Fruit fly (Drosophila melanogaster) whole organism, wandering third instar larva: ENCODE measurements around the gene betaGlu.
A peak's percentile ranks its signal among the peaks of the same experiment; 100 is the strongest.

ENCODE experiments used
- Abd-B ChIP-seq: fragments of >200 bp; optimal IDR thresholded peaks from 2 replicates; lab custom pipeline; 2017; ENCODE audit warnings: missing biosample characterization, missing genetic modification characterization
- CG32264 ChIP-seq: fragments of 200-800 bp; sonication (Bioruptor generic); optimal IDR thresholded peaks from 2 replicates; lab custom pipeline; 2016; ENCODE audit warnings: missing biosample characterization, missing genetic modification characterization
- CrebA ChIP-seq: fragments of 200-800 bp; sonication (Bioruptor generic); optimal IDR thresholded peaks from 2 replicates; lab custom pipeline; 2016; ENCODE audit warnings: missing biosample characterization, mild to moderate bottlenecking, missing genetic modification characterization, borderline replicate concordance
- Dfd ChIP-seq: fragments of >200 bp; optimal IDR thresholded peaks from 2 replicates; lab custom pipeline; 2017; ENCODE audit warnings: missing biosample characterization, missing genetic modification characterization
- Dif ChIP-seq: fragments of 200-275, 200-300 bp; sonication (Bioruptor generic); optimal IDR thresholded peaks from 2 replicates; lab custom pipeline; 2018; ENCODE audit warnings: missing biosample characterization, missing genetic modification characterization; ENCODE audit not compliant: partially characterized antibody
- Hnf4 ChIP-seq: fragments of 200-800 bp; sonication (Bioruptor generic); optimal IDR thresholded peaks from 2 replicates; lab custom pipeline; 2016; ENCODE audit warnings: missing biosample characterization, mild to moderate bottlenecking, missing genetic modification characterization
- Hr78 ChIP-seq: fragments of >200 bp; optimal IDR thresholded peaks from 2 replicates; lab custom pipeline; 2017; ENCODE audit warnings: missing biosample characterization, missing genetic modification characterization
- Hr83 ChIP-seq: fragments of 200-300 bp; sonication (Bioruptor generic); optimal IDR thresholded peaks from 2 replicates; lab custom pipeline; 2016; ENCODE audit warnings: missing biosample characterization, mild to moderate bottlenecking, missing genetic modification characterization, moderate library complexity; ENCODE audit not compliant: poor library complexity, severe bottlenecking
- Jra ChIP-seq: sonication (Bioruptor generic); optimal IDR thresholded peaks from 2 replicates; lab custom pipeline; 2016; ENCODE audit warnings: missing biosample characterization, missing genetic modification characterization
- Mio ChIP-seq: sonication (Bioruptor generic); optimal IDR thresholded peaks from 2 replicates; lab custom pipeline; 2016; ENCODE audit warnings: missing biosample characterization, missing genetic modification characterization
- Myc ChIP-seq: fragments of >200 bp; optimal IDR thresholded peaks from 2 replicates; lab custom pipeline; 2017
- N ChIP-seq: fragments of >200 bp; optimal IDR thresholded peaks from 2 replicates; lab custom pipeline; 2018; ENCODE audit warnings: missing biosample characterization, missing external identifiers, missing genetic modification characterization
- OdsH ChIP-seq: fragments of 200-800 bp; sonication (Bioruptor generic); optimal IDR thresholded peaks from 2 replicates; lab custom pipeline; 2016; ENCODE audit warnings: missing biosample characterization, mild to moderate bottlenecking, missing genetic modification characterization
- Rel ChIP-seq, 2 experiments: fragments of 200-800 bp; sonication (Bioruptor generic) in 1 of 2; optimal IDR thresholded peaks; 2 replicates in 1 of 2; 3 replicates in 1 of 2; lab custom pipeline; 2016 to 2019; ENCODE audit warnings: mild to moderate bottlenecking in 2 of 2, missing biosample characterization in 2 of 2, missing genetic modification characterization in 2 of 2, moderate library complexity in 1 of 2
- Sp1 ChIP-seq: fragments of 200-800 bp; sonication (Bioruptor generic); optimal IDR thresholded peaks from 3 replicates; lab custom pipeline; 2019; ENCODE audit warnings: missing biosample characterization, mild to moderate bottlenecking, missing genetic modification characterization, moderate library complexity
- br ChIP-seq: fragments of 200-800 bp; sonication (Bioruptor generic); optimal IDR thresholded peaks from 2 replicates; lab custom pipeline; 2016; ENCODE audit warnings: missing biosample characterization, missing genetic modification characterization
- dl ChIP-seq, 2 experiments: fragments of 175-275, 200-275 bp in 1 of 2; fragments of 200-275 bp in 1 of 2; sonication (Bioruptor generic); optimal IDR thresholded peaks; lab custom pipeline; 2018; ENCODE audit warnings: mild to moderate bottlenecking in 2 of 2, missing biosample characterization in 2 of 2, missing genetic modification characterization in 2 of 2, moderate library complexity in 2 of 2; ENCODE audit not compliant: partially characterized antibody in 2 of 2, insufficient read depth in 1 of 2
- dmrt93B ChIP-seq: fragments of 200-800 bp; sonication (Bioruptor generic); optimal IDR thresholded peaks from 2 replicates; lab custom pipeline; 2018; ENCODE audit warnings: missing biosample characterization, mild to moderate bottlenecking, missing genetic modification characterization
- dsf ChIP-seq: sonication (Bioruptor generic); optimal IDR thresholded peaks from 2 replicates; lab custom pipeline; 2016; ENCODE audit warnings: missing biosample characterization, missing genetic modification characterization, borderline replicate concordance
- ey ChIP-seq: fragments of 200-800 bp; sonication (Bioruptor generic); optimal IDR thresholded peaks from 2 replicates; lab custom pipeline; 2016; ENCODE audit warnings: missing biosample characterization, missing genetic modification characterization
- foxo ChIP-seq, 2 experiments: fragments of 200-800 bp; sonication (Bioruptor generic); optimal IDR thresholded peaks; 2 replicates in 1 of 2; 3 replicates in 1 of 2; lab custom pipeline; 2016 to 2017; ENCODE audit warnings: missing biosample characterization in 2 of 2, missing genetic modification characterization in 2 of 2
- fru ChIP-seq: fragments of 200-800 bp; sonication (Bioruptor generic); optimal IDR thresholded peaks from 3 replicates; lab custom pipeline; 2016; ENCODE audit warnings: missing biosample characterization, mild to moderate bottlenecking, missing genetic modification characterization
- h ChIP-seq: fragments of 200-800 bp; sonication (Bioruptor generic); optimal IDR thresholded peaks from 3 replicates; lab custom pipeline; 2016; ENCODE audit warnings: missing biosample characterization, mild to moderate bottlenecking, missing genetic modification characterization
- jim ChIP-seq: fragments of 175-275, 200-325 bp; sonication (Bioruptor generic); optimal IDR thresholded peaks from 2 replicates; lab custom pipeline; 2016; ENCODE audit warnings: missing biosample characterization, mild to moderate bottlenecking, missing genetic modification characterization
- psq ChIP-seq: fragments of 200-800 bp; sonication (Bioruptor generic); optimal IDR thresholded peaks from 3 replicates; lab custom pipeline; 2017; ENCODE audit warnings: missing biosample characterization, mild to moderate bottlenecking, missing genetic modification characterization, moderate library complexity
- rgr ChIP-seq: fragments of 200-800 bp; sonication (Bioruptor generic); optimal IDR thresholded peaks from 3 replicates; lab custom pipeline; 2016; ENCODE audit warnings: missing biosample characterization, mild to moderate bottlenecking, missing genetic modification characterization
- usp ChIP-seq: fragments of >200 bp; optimal IDR thresholded peaks from 2 replicates; lab custom pipeline; 2017; ENCODE audit warnings: missing biosample characterization, missing genetic modification characterization
- woc ChIP-seq: sonication (Bioruptor generic); optimal IDR thresholded peaks from 2 replicates; lab custom pipeline; 2016; ENCODE audit warnings: missing biosample characterization, mild to moderate bottlenecking, missing genetic modification characterization

Gene betaGlu

dm6 chr3R:31764672-31765071, 7.0 kb downstream of the betaGlu start, which contains the start of gene CG2150:
Gene CG2150, minus strand, starts transcription at chr3R:31764772.
- TF ChIP-seq Abd-B = no peak
- TF ChIP-seq Jra (GFP tag; lab: Kevin White, UChicago) = no peak
- no peak for TF ChIP-seq Hr78 (GFP tag; lab: Kevin White, UChicago)
- TF ChIP-seq ey = no peak
- TF ChIP-seq CG32264 (GFP tag; lab: Kevin White, UChicago) = no peak
- no peak for TF ChIP-seq CrebA (GFP tag; lab: Kevin White, UChicago)
- no peak for TF ChIP-seq psq (GFP tag; lab: Kevin White, UChicago)
- TF ChIP-seq N (GFP tag; lab: Kevin White, UChicago) = no peak
- TF ChIP-seq Myc = no peak
- no peak for TF ChIP-seq Dfd (GFP tag; lab: Kevin White, UChicago)
- TF ChIP-seq Sp1 (GFP tag; lab: Kevin White, UChicago) = no peak

DNA sequence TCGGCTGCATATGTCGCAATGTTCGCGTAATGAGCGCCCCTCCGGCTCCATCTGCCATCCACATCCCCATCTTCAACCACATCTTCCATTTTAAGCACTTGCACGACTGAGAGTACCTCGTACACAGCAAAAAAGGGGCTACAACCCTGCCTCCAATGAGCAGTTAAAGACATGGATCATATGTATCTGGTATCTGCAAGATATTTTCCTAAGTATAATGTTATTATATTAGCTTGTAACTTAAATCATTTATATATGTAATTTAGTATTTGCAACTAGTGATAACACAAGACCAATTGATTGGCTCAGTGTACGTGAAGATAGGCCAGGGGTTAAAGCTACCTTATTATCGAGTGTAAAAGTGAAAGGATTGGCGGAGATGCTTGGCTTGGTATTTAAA, 9.0 kb downstream of the betaGlu start:
- TF ChIP-seq woc (GFP tag; lab: Kevin White, UChicago) = no peak
- TF ChIP-seq dsf (GFP tag; lab: Kevin White, UChicago) = no peak
- no peak for TF ChIP-seq Mio (GFP tag; lab: Kevin White, UChicago)
- peak; percentile 4 for TF ChIP-seq fru
- TF ChIP-seq ey = no peak
- no peak for TF ChIP-seq Abd-B

DNA sequence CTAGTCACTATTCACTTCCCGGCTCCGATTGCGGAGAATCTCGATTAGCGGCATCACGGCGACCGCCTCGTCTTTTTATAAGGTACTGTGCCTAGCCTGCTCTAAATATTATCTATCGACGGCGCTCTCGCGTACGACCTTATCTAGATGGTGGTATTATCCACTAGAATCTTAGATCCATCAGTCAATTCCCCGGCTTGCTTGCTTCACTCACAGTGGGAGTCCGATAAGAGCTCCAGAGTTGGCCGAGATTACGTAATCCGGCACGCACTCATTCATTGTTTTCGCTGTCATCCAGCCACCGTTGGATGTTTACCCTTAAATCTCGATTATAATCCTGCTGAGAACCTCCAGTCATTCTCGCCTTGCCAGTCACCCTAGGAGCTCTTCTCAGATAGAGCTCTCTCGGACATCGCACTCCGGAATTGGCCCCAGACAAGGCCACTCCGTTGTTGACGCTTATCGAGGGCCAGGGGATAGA, 10.1 kb downstream of the betaGlu start, which contains the start of gene Smvt:
Gene Smvt, minus strand, starts transcription at position 51 of the 481 bp plus-strand sequence.
- TF ChIP-seq foxo (GFP tag; optimal IDR thresholded peaks at IDR 0.05; lab: Kevin White, UChicago) = no peak
- no peak for TF ChIP-seq Hr83
- no peak for TF ChIP-seq rgr
- TF ChIP-seq jim = no peak
- TF ChIP-seq usp (GFP tag; lab: Kevin White, UChicago) = no peak
- TF ChIP-seq OdsH (GFP tag; lab: Kevin White, UChicago) = no peak
- no peak for TF ChIP-seq h (GFP tag; lab: Kevin White, UChicago)
- TF ChIP-seq dmrt93B = no peak
- no peak for TF ChIP-seq CG32264 (GFP tag; lab: Kevin White, UChicago)

dm6 chr3R:31758587-31759167, 13.0 kb downstream of the betaGlu start, which contains the start of gene CG2187:
Gene CG2187, minus strand, starts transcription at chr3R:31758637.
- TF ChIP-seq br (GFP tag; lab: Kevin White, UChicago) = no peak
- TF ChIP-seq foxo (GFP tag; optimal IDR thresholded peaks at IDR 0.05; lab: Kevin White, UChicago) = no peak
- no peak for TF ChIP-seq woc (GFP tag; lab: Kevin White, UChicago)
- no peak for TF ChIP-seq Abd-B
- no peak for TF ChIP-seq dsf (GFP tag; lab: Kevin White, UChicago)
- TF ChIP-seq Dfd (GFP tag; lab: Kevin White, UChicago) = no peak
- TF ChIP-seq Hr83 = peak; percentile 35
- no peak for TF ChIP-seq fru

- no peak for TF ChIP-seq Rel (GFP tag; optimal IDR thresholded peaks at IDR 0.05; lab: Kevin White, UChicago)
- TF ChIP-seq Rel (tag; optimal IDR thresholded peaks at IDR 0.05; lab: Kevin White, UChicago) = no peak
- TF ChIP-seq dmrt93B = no peak
Observed at dm6 chr3R:31754605-31755004, 17.0 kb downstream of the betaGlu start, which contains the start of gene salt. Gene salt, minus strand, starts transcription at chr3R:31754705.

dm6 chr3R:31748093-31748996, 23.3 kb downstream of the betaGlu start:
- TF ChIP-seq Jra (GFP tag; lab: Kevin White, UChicago) = no peak
- peak; percentile 18 for TF ChIP-seq br (GFP tag; lab: Kevin White, UChicago)
- peak; percentile 6 for TF ChIP-seq Hr78 (GFP tag; lab: Kevin White, UChicago)
- TF ChIP-seq psq (GFP tag; lab: Kevin White, UChicago) = peak; percentile 100
- no peak for TF ChIP-seq OdsH (GFP tag; lab: Kevin White, UChicago)
- TF ChIP-seq dl (GFP tag; optimal IDR thresholded peaks at IDR 0.05; lab: Kevin White, UChicago; ENCODE audit: insufficient read depth in 1 of 2, partially characterized antibody in 2 of 2) = no peak
- TF ChIP-seq Sp1 (GFP tag; lab: Kevin White, UChicago) = peak; percentile 61
- peak; percentile 81 for TF ChIP-seq N (GFP tag; lab: Kevin White, UChicago)
- peak; percentile 53 for TF ChIP-seq Rel (GFP tag; optimal IDR thresholded peaks at IDR 0.05; lab: Kevin White, UChicago)
- TF ChIP-seq Rel (tag; optimal IDR thresholded peaks at IDR 0.05; lab: Kevin White, UChicago) = peak; percentile 59
- TF ChIP-seq Dif (GFP tag; lab: Kevin White, UChicago) = peak; percentile 20
- TF ChIP-seq foxo (GFP tag; optimal IDR thresholded peaks at IDR 0.05; lab: Kevin White, UChicago) = peak in 1 of 2 experiments; percentile 40
- TF ChIP-seq jim = no peak
- TF ChIP-seq woc (GFP tag; lab: Kevin White, UChicago) = no peak
- TF ChIP-seq fru = peak; percentile 41
- TF ChIP-seq h (GFP tag; lab: Kevin White, UChicago) = peak; percentile 30
- peak; percentile 21 for TF ChIP-seq rgr
- peak; percentile 4 for TF ChIP-seq Hnf4
